Worm (Caenorhabditis elegans): ENCODE results near the gene F56B3.9.

F56B3.9 gene

DNA sequence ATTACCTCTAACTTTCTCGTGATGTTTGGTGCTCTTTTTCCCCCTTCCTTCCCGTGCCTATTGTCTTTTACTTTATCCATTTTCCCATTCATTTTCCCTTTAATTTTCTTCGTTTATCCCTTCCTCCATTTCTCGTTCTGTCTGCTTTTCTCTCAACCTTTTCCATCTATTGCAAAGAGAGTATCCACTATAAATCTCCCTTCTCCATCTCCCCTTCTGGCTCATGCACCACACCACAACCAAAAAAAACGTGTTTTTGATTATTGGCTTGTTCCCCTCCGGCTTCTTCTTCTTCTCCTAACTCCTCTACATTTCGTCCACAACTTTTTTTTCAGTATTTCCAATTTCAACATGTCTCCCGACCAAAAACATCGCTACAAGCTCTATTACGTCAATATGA is 10.9 kb upstream of the F56B3.9 start, which contains the start of gene gst-40:
Gene gst-40 (plus strand): TSS at position 236 of the 400 bp plus-strand sequence.
- TF ChIP-seq xnd-1 (tag; optimal IDR thresholded peaks at IDR 0.05): no peak
- no peak for TF ChIP-seq nfya-2 (GFP tag; IDR thresholded peaks at IDR 0.05)
- TF ChIP-seq ZK185.1 (tag; optimal IDR thresholded peaks at IDR 0.05; ENCODE audit: poor library complexity, severe bottlenecking): no peak
- TF ChIP-seq bed-2 (GFP tag; IDR thresholded peaks at IDR 0.05): no peak
- TF ChIP-seq mel-28 (tag; optimal IDR thresholded peaks at IDR 0.05; ENCODE audit: borderline replicate concordance): no peak
- TF ChIP-seq F57C9.4 (tag; optimal IDR thresholded peaks at IDR 0.05): no peak

DNA sequence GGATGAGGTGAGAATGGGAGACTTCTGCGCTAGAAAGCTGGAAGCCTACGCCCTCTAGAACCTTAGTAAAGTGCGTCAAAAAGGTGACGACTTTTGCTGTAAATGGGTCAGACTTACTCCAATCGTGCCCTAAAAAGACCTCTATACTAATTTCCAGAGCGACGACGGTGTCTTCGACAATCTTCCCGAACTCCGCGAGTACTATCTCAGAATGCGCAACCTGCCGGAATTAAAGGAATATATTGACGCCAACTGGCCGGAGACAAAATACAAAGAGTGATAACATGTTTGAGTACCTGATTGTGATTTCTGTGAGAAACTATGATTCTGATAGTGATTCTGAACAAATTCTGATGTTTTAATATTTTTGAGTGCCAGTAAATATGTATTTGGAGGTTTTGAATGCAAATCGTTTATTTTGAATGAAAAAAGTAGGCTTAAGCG is 9.1 kb upstream of the F56B3.9 start:
- TF ChIP-seq lir-1 (GFP tag; conservative IDR thresholded peaks at IDR 0.05) (no peak), B0035.1 (tag; optimal IDR thresholded peaks at IDR 0.05) (peak; percentile 7), ama-1 (optimal IDR thresholded peaks at IDR 0.05) (peak; percentile 87), ama-1 (GFP tag; optimal IDR thresholded peaks at IDR 0.05) (no peak)

DNA sequence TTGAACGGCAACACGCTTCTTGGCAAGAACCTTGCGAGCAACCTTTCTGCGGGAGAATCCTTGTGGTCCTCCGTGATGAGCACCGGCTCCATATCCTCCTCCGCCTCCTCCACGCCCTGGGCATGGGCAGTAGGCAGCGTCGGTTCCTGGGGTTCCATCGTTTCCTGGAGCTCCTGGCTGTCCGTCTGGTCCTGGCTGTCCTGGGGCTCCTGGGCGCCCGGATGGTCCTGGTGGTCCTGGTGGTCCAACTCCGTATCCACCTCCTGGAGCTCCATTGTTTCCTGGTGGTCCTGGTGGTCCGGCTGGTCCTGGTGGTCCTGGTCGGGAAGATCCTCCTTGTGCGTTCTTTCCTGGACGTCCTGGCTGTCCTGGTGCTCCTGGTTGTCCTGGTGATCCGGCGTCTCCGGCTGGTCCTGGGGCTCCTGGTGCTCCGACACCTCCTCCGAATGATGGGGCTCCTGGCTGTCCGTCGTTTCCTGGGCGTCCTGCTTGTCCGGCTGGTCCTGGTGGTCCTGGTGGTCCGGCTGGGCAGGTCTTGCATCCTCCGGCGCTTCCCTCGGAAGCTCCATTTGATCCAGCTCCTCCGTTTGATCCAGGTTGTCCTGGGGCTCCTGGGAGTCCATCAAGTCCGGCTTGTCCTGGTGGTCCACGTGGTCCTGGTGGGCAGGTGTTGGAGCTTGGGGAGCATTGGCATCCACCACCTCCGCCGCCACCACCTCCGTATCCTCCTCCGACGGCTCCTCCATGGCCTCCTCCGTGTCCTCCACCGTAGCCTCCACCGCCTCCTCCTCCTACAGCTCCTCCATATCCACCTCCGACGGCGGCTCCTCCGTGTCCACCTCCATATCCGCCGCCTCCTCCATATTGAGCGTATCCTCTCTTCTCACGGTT is 8.4 kb upstream of the F56B3.9 start:
- TF ChIP-seq F39B2.1 (GFP tag; IDR thresholded peaks at IDR 0.05) (no peak), him-1 (tag; optimal IDR thresholded peaks at IDR 0.05) (no peak), tbp1 (GFP tag; optimal IDR thresholded peaks at IDR 0.05) (no peak), somi-1 (GFP tag; optimal IDR thresholded peaks at IDR 0.05) (no peak), zfh-2 (GFP tag; conservative IDR thresholded peaks at IDR 0.05) (peak; percentile 83), athp-1 (tag; optimal IDR thresholded peaks at IDR 0.05) (no peak), mcd-1 (GFP tag; IDR thresholded peaks at IDR 0.05) (peak; percentile 23; the same call in 1 of the 2 replicates), snpc-1.3 (tag; optimal IDR thresholded peaks at IDR 0.05; ENCODE audit: insufficient read depth) (no peak), nhr-90 (tag; optimal IDR thresholded peaks at IDR 0.05) (no peak), repo-1 (tag; optimal IDR thresholded peaks at IDR 0.05) (peak; percentile 31), xnd-1 (tag; optimal IDR thresholded peaks at IDR 0.05) (no peak), Y53G8AR.9 (GFP tag; conservative IDR thresholded peaks at IDR 0.05) (no peak), ztf-28 (GFP tag; IDR thresholded peaks at IDR 0.05) (no peak), snpc-1.1 (tag; optimal IDR thresholded peaks at IDR 0.05; ENCODE audit: insufficient read depth) (no peak), Y56A3A.18 (GFP tag; IDR thresholded peaks at IDR 0.05) (no peak), dpff-1 (tag; optimal IDR thresholded peaks at IDR 0.05) (no peak), madf-3 (GFP tag; IDR thresholded peaks at IDR 0.05) (no peak), atf-7 (tag; optimal IDR thresholded peaks at IDR 0.05) (no peak), bed-2 (GFP tag; IDR thresholded peaks at IDR 0.05) (no peak), madf-8 (GFP tag; conservative IDR thresholded peaks at IDR 0.05) (no peak), egrh-3 (GFP tag; IDR thresholded peaks at IDR 0.05) (peak; percentile 92), D2030.7 (GFP tag; IDR thresholded peaks at IDR 0.05) (no peak), nhr-120 (GFP tag; IDR thresholded peaks at IDR 0.05) (peak; percentile 66; the same call in 1 of the 2 replicates), F22D6.2 (tag; optimal IDR thresholded peaks at IDR 0.05) (no peak), ztf-22 (GFP tag; optimal IDR thresholded peaks at IDR 0.05) (no peak), lag-1 (GFP tag; IDR thresholded peaks at IDR 0.05) (no peak), aptf-2 (GFP tag; conservative IDR thresholded peaks at IDR 0.05) (0 out of 2 replicates have a peak, but pooled peaks have one; percentile 20), mel-28 (tag; optimal IDR thresholded peaks at IDR 0.05; ENCODE audit: borderline replicate concordance) (no peak), lin-54 (GFP tag; optimal IDR thresholded peaks at IDR 0.05) (no peak)
